Worm (Caenorhabditis elegans): ENCODE measurements around the gene H09F14.1.

DNA sequence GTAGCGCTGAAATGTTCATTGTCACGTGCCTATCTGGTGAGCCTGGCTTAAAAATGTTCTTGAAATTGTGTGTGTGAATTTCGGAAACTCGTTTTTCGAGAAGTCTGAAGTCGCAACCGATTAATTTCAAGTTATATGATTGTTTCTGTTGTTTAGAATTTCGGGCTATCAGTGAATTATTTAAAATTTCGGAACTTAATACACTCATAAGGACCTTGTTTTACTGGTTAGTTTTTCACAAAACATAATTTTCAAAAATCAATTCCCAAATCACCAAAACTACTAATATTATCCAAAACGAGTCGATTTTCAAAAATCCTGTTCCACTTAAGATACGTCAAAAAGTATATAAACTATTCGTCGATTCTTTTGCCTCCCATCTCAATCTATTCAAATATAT, 15.1 kb upstream of the H09F14.1 start:
- TF ChIP-seq him-1 (tag; optimal IDR thresholded peaks at IDR 0.05) = no peak
- TF ChIP-seq W03F9.2 (tag; optimal IDR thresholded peaks at IDR 0.05) = no peak
- TF ChIP-seq dao-5 (tag; optimal IDR thresholded peaks at IDR 0.05) = no peak
